Worm (Caenorhabditis elegans) whole organism, L4 larva: ENCODE results near the gene mxl-2.

Source experiments
- F10B5.3 ChIP-seq: sonication (generic microtip); optimal IDR thresholded peaks from 2 replicates; lab custom pipeline; 2016; ENCODE audit warnings: mild to moderate bottlenecking, missing genetic modification characterization, missing compliant biosample characterization
- F44E2.7 ChIP-seq: fragments of 200-800 bp; sonication (Bioruptor generic); IDR thresholded peaks from 2 replicates; pipeline ENCODE4 v2.1.2; 2022; ENCODE audit warnings: missing genetic modification characterization, missing compliant biosample characterization
- R02D3.7 ChIP-seq: fragments of 150-350 bp; sonication (generic microtip); optimal IDR thresholded peaks from 3 replicates; lab custom pipeline; 2014; ENCODE audit warnings: missing biosample characterization, missing genetic modification characterization
- Y105C5A.15 ChIP-seq: fragments of 200-800 bp; sonication (Bioruptor generic); IDR thresholded peaks from 2 replicates; pipeline ENCODE4 v1.3.6; 2022; ENCODE audit warnings: missing genetic modification characterization, missing compliant biosample characterization
- Y75B8A.6 ChIP-seq: fragments of 200-800 bp; sonication (Bioruptor generic); IDR thresholded peaks from 2 replicates; pipeline ENCODE4 v1.3.6; 2022; ENCODE audit warnings: missing genetic modification reagents, missing genetic modification characterization, missing compliant biosample characterization
- aha-1 ChIP-seq: fragments of 150-350 bp; peaks from one replicate; lab custom pipeline; 2014; ENCODE audit warnings: missing biosample characterization, missing genetic modification characterization
- ama-1 ChIP-seq: fragments of 150-350 bp; optimal IDR thresholded peaks from 2 replicates; lab custom pipeline; 2014; ENCODE audit warnings: inconsistent platforms, mixed read lengths
- ceh-44 ChIP-seq: fragments of 200-800 bp; sonication (Bioruptor generic); IDR thresholded peaks from 2 replicates; pipeline ENCODE4 v1.3.6; 2022; ENCODE audit warnings: missing genetic modification reagents, missing genetic modification characterization, missing compliant biosample characterization
- ces-1 ChIP-seq: fragments of 150-350 bp; sonication (generic microtip); optimal IDR thresholded peaks from 4 replicates; lab custom pipeline; 2014; ENCODE audit warnings: missing biosample characterization, missing genetic modification reagents, missing genetic modification characterization
- ctbp-1 ChIP-seq: fragments of 200-800 bp; sonication (Bioruptor generic); IDR thresholded peaks from 2 replicates; pipeline ENCODE4 v1.3.6; 2022; ENCODE audit warnings: missing genetic modification reagents, missing genetic modification characterization, missing compliant biosample characterization
- daf-12 ChIP-seq: fragments of 150-350 bp; optimal IDR thresholded peaks from 2 replicates; lab custom pipeline; 2014; ENCODE audit warnings: missing biosample characterization, missing genetic modification reagents, missing genetic modification characterization
- daf-19 ChIP-seq: fragments of 200-800 bp; sonication (Bioruptor generic); conservative IDR thresholded peaks from 2 replicates; pipeline ENCODE4 v1.3.6; 2022; ENCODE audit warnings: missing genetic modification characterization, missing compliant biosample characterization
- daf-8 ChIP-seq: fragments of 200-800 bp; sonication (Bioruptor generic); IDR thresholded peaks from 2 replicates; pipeline ENCODE4 v1.3.6; 2022; ENCODE audit warnings: missing genetic modification characterization, missing compliant biosample characterization
- dmd-6 ChIP-seq: fragments of 200-800 bp; sonication (Bioruptor generic); IDR thresholded peaks from 2 replicates; pipeline ENCODE4 v1.3.6; 2022; ENCODE audit warnings: missing genetic modification reagents, missing genetic modification characterization, missing compliant biosample characterization
- dmd-8 ChIP-seq: fragments of 200-800 bp; sonication (Bioruptor generic); IDR thresholded peaks from 2 replicates; pipeline ENCODE4 v1.3.6; 2022; ENCODE audit warnings: missing genetic modification characterization, missing compliant biosample characterization
- dmd-9 ChIP-seq: fragments of 200-800 bp; sonication (Bioruptor generic); IDR thresholded peaks from 2 replicates; pipeline ENCODE4 v1.3.6; 2022; ENCODE audit warnings: missing genetic modification reagents, missing genetic modification characterization, missing compliant biosample characterization
- dve-1 ChIP-seq: sonication (generic microtip); optimal IDR thresholded peaks from 2 replicates; lab custom pipeline; 2017; ENCODE audit warnings: antibody characterized with exemption, mild to moderate bottlenecking, missing genetic modification characterization, missing compliant biosample characterization; ENCODE audit not compliant: insufficient read depth
- egl-43 ChIP-seq: fragments of 200-800 bp; sonication (Bioruptor generic); IDR thresholded peaks from 2 replicates; pipeline ENCODE4 v1.3.6; 2022; ENCODE audit warnings: missing genetic modification reagents, missing genetic modification characterization, missing compliant biosample characterization
- fos-1 ChIP-seq: fragments of 150-350 bp; optimal IDR thresholded peaks from 2 replicates; lab custom pipeline; 2014; ENCODE audit warnings: missing biosample characterization, missing genetic modification characterization
- lim-7 ChIP-seq: fragments of 200-800 bp; sonication (Bioruptor generic); IDR thresholded peaks from 2 replicates; pipeline ENCODE4 v1.3.6; 2022; ENCODE audit warnings: missing genetic modification characterization, missing compliant biosample characterization
- lsy-2 ChIP-seq, 2 experiments: fragments of 150-350 bp in 1 of 2; sonication (generic microtip) in 1 of 2; optimal IDR thresholded peaks; 2 replicates each; lab custom pipeline; 2014 to 2017; ENCODE audit warnings: missing biosample characterization in 2 of 2, missing genetic modification characterization in 2 of 2
- madf-5 ChIP-seq, 2 experiments: fragments of 200-800 bp; sonication (Bioruptor generic); IDR thresholded peaks; 2 replicates each; pipeline ENCODE4 v1.3.6; 2022; ENCODE audit warnings: missing compliant biosample characterization in 2 of 2, missing genetic modification characterization in 2 of 2
- nhr-11 ChIP-seq: fragments of 150-350 bp; optimal IDR thresholded peaks from 2 replicates; lab custom pipeline; 2014; ENCODE audit warnings: missing biosample characterization, missing genetic modification characterization
- nhr-28 ChIP-seq: fragments of 150-350 bp; optimal IDR thresholded peaks from 2 replicates; lab custom pipeline; 2014; ENCODE audit warnings: missing biosample characterization, missing genetic modification characterization
- saeg-2 ChIP-seq: fragments of 200-800 bp; sonication (Bioruptor generic); IDR thresholded peaks from 2 replicates; pipeline ENCODE4 v1.3.6; 2022; ENCODE audit warnings: missing genetic modification reagents, missing genetic modification characterization, missing compliant biosample characterization
- set-16 ChIP-seq: fragments of 200-800 bp; sonication (Bioruptor generic); IDR thresholded peaks from 2 replicates; pipeline ENCODE4 v1.3.6; 2022; ENCODE audit warnings: missing genetic modification reagents, missing genetic modification characterization, missing compliant biosample characterization
- spr-3 ChIP-seq: fragments of 200-800 bp; sonication (Bioruptor generic); optimal IDR thresholded peaks from 2 replicates; lab custom pipeline; 2018; ENCODE audit warnings: mild to moderate bottlenecking, missing genetic modification characterization, missing compliant biosample characterization
- tra-1 ChIP-seq: fragments of 200-800 bp; sonication (Bioruptor generic); IDR thresholded peaks from 2 replicates; pipeline ENCODE4 v1.3.6; 2022; ENCODE audit warnings: missing genetic modification reagents, missing genetic modification characterization, missing compliant biosample characterization
- unc-62 ChIP-seq, 3 experiments: fragments of 150-350 bp in 1 of 3; sonication (generic microtip); optimal IDR thresholded peaks in 2 of 3; peaks in 1 of 3; 1 replicate in 1 of 3; 2 replicates in 2 of 3; lab custom pipeline; 2014 to 2017; ENCODE audit warnings: missing biosample characterization in 3 of 3, missing genetic modification characterization in 3 of 3, missing genetic modification reagents in 3 of 3, missing genotype in 1 of 3
- zag-1 ChIP-seq: fragments of 150-350 bp; optimal IDR thresholded peaks from 2 replicates; lab custom pipeline; 2014; ENCODE audit warnings: missing biosample characterization, missing genetic modification characterization
- zip-11 ChIP-seq: fragments of 200-800 bp; sonication (Bioruptor generic); IDR thresholded peaks from 2 replicates; pipeline ENCODE4 v1.3.6; 2022; ENCODE audit warnings: missing genetic modification characterization, missing compliant biosample characterization
- ztf-7 ChIP-seq: fragments of 150-350 bp; optimal IDR thresholded peaks from 2 replicates; lab custom pipeline; 2014; ENCODE audit warnings: missing biosample characterization, missing genetic modification characterization

Gene mxl-2

ce11 chrIII:173501-173900 is 14.4 kb downstream of the mxl-2 start, which contains the start of gene F40G9.19:
TSS of gene F40G9.19 (plus strand) at chrIII:173801.
- no peak for TF ChIP-seq lsy-2 (tag; optimal IDR thresholded peaks at IDR 0.05; lab: Kevin White, UChicago)
- no peak for TF ChIP-seq dve-1
- TF ChIP-seq aha-1 (tag; lab: Kevin White, UChicago): peak; percentile 31
- TF ChIP-seq zag-1: no peak
- no peak for TF ChIP-seq egl-43 (GFP tag; lab: Robert Waterston, UW)

DNA sequence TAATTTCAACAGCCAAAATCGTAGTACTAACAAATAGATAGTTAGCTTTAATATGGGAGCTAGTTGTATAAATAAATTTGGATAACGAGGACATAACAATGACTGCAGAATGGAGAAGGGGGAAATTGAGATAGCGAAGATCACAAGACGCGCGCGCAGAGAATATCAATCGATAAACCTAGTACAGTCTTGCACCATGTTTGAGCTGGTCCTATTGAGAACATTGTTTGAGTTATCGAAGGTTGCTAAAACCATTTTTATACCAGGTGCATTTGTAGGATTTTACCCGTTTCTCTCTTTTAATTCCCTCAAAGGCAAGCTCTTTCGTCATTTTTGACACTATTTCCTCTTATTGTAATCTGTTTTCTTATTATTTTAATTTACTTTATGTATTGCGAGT is 16.3 kb downstream of the mxl-2 start, which contains the start of the genes F40G9.9 and F40G9.12:
Gene F40G9.9 (minus strand): TSS at position 101 of the 400 bp plus-strand sequence.
Gene F40G9.12 (plus strand): TSS at position 231 of the 400 bp plus-strand sequence.
- TF ChIP-seq Y75B8A.6 (GFP tag; lab: Robert Waterston, UW) (no peak), zip-11 (GFP tag; lab: Robert Waterston, UW) (no peak), dve-1 (no peak), R02D3.7 (tag; lab: Kevin White, UChicago) (no peak), saeg-2 (GFP tag; lab: Robert Waterston, UW) (no peak), dmd-6 (GFP tag; lab: Robert Waterston, UW) (no peak), F10B5.3 (no peak), Y105C5A.15 (GFP tag; lab: Robert Waterston, UW) (no peak), dmd-9 (no peak), ces-1 (no peak), ceh-44 (GFP tag; lab: Robert Waterston, UW) (no peak), tra-1 (GFP tag; lab: Robert Waterston, UW) (no peak)

ce11 chrIII:169478-169877 is 18.5 kb downstream of the mxl-2 start, which contains the start of gene F40G9.18:
TSS of gene F40G9.18 (minus strand) at chrIII:169578.
- TF ChIP-seq nhr-11 (tag; lab: Kevin White, UChicago): no peak
- TF ChIP-seq daf-19: no peak
- peak in 1 of 2 experiments; percentile 87 for TF ChIP-seq unc-62 (GFP tag; optimal IDR thresholded peaks at IDR 0.05 in 1 of 2; lab: Kevin White, UChicago)
- TF ChIP-seq unc-62 (tag; optimal IDR thresholded peaks at IDR 0.05; lab: Kevin White, UChicago): no peak
- TF ChIP-seq dmd-9: no peak
- no peak for TF ChIP-seq daf-12 (tag; lab: Kevin White, UChicago)

ce11 chrIII:168376-168775 is 19.6 kb downstream of the mxl-2 start:
- TF ChIP-seq set-16 (GFP tag; lab: Robert Waterston, UW): peak; percentile 88

ce11 chrIII:165390-165789 is 22.5 kb downstream of the mxl-2 start, which contains the start of gene F40G9.7:
TSS of gene F40G9.7 (plus strand) at chrIII:165690.
- no peak for TF ChIP-seq ztf-7 (tag; lab: Kevin White, UChicago)
- TF ChIP-seq lim-7 (GFP tag; lab: Robert Waterston, UW): no peak
- peak; percentile 85 for TF ChIP-seq aha-1 (tag; lab: Kevin White, UChicago)

ce11 chrIII:164775-165174 is 23.2 kb downstream of the mxl-2 start, which contains the start of gene F40G9.8:
TSS of gene F40G9.8 (minus strand) at chrIII:164875.
- TF ChIP-seq zip-11 (GFP tag; lab: Robert Waterston, UW) (no peak), ctbp-1 (GFP tag; lab: Robert Waterston, UW) (no peak), F44E2.7 (GFP tag; lab: Robert Waterston, UW) (no peak)

DNA sequence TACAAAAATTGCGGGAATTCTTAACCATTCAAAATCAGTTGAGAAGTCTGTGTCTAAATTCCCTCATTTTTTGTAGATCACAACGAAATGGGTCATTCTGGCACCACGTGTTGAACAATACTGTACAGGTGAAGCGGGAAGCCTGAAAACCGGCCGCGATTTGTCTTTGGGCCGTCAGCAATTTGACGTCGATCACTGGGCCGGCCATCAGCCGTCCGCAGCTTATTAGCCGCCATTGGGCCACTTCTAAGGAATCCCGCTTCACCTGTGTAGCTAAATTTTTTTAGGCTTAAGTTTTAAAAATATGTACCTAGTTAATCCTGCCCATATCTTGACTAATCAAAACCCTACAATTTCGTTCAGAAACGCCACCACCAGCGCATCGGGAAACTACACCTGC is 28.3 kb downstream of the mxl-2 start:
- TF ChIP-seq dmd-8 (GFP tag; lab: Robert Waterston, UW): peak; percentile 10; the same call in 1 of the 2 replicates
- peak; percentile 95 for TF ChIP-seq aha-1 (tag; lab: Kevin White, UChicago)
- TF ChIP-seq egl-43 (GFP tag; lab: Robert Waterston, UW): peak; percentile 40; the same call in 1 of the 2 replicates
- TF ChIP-seq madf-5 (GFP tag; IDR thresholded peaks at IDR 0.05; lab: Robert Waterston, UW): 0 out of 4 replicates have a peak, but pooled peaks of 1 of the 2 experiments have one; percentile 35
- peak in 1 of 2 experiments; percentile 75 for TF ChIP-seq unc-62 (GFP tag; optimal IDR thresholded peaks at IDR 0.05 in 1 of 2; lab: Kevin White, UChicago)
- no peak for TF ChIP-seq unc-62 (tag; optimal IDR thresholded peaks at IDR 0.05; lab: Kevin White, UChicago)
- no peak for TF ChIP-seq tra-1 (GFP tag; lab: Robert Waterston, UW)
- TF ChIP-seq ama-1 (lab: Kevin White, UChicago): no peak
- TF ChIP-seq nhr-28: no peak
- TF ChIP-seq spr-3 (GFP tag; lab: Kevin White, UChicago): no peak
- peak; percentile 26; the same call in 1 of the 2 replicates for TF ChIP-seq set-16 (GFP tag; lab: Robert Waterston, UW)
- 0 out of 2 replicates have a peak, but pooled peaks have one; percentile 9 for TF ChIP-seq daf-8 (GFP tag; lab: Robert Waterston, UW)
- no peak for TF ChIP-seq fos-1 (tag; lab: Kevin White, UChicago)
